Fruit fly (Drosophila melanogaster): ENCODE data around the gene Pka-R1.

The Pka-R1 gene

DNA sequence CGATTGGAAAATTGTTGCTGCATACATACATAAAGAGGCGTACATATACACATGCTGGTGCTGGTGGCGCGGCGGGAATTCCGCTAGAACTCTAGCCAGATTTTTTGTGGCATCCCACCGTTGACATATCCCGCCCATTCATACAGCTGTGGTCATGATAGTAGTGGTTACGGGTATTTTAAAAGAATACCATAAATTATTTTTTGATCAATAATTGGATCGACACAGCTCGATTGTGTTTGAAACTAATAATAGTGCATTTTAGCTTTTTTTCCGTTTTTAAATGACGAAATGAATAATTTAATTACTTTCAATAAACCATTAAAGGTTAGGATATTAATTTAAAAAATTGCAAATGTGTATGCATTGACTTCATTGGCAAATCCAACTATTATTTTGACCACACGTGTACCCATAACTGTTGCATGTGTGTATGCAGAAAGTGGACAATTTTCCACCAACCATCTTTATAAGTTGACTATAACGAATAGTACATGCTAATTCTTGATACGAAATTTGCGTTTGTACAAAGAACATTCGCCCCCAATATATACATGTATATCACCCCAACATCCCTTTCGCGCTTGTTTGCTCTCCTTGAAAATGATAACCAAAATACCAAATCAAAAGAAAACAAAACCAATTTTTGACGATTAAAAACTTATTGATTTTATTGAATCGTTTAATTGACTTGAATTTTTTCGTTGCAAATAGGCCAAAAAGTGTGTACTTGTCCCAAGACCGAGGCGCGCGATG lies 43.8 kb upstream of the Pka-R1 start (continued):
- peak; percentile 42; the same call in 1 of the 2 replicates for TF ChIP-seq CG10321 (GFP tag; IDR thresholded peaks at IDR 0.05)
- TF ChIP-seq az2 (GFP tag; optimal IDR thresholded peaks at IDR 0.05): peak; percentile 83
- TF ChIP-seq CG2202 (tag; optimal IDR thresholded peaks at IDR 0.05): peak; percentile 48
- peak; percentile 9 for TF ChIP-seq Hand (GFP tag; optimal IDR thresholded peaks at IDR 0.05)
- peak; percentile 83 for TF ChIP-seq CG11456 (GFP tag; IDR thresholded peaks at IDR 0.05)
- TF ChIP-seq CG11093 (GFP tag; IDR thresholded peaks at IDR 0.05): peak; percentile 49; the same call in 1 of the 3 replicates
- no peak for TF ChIP-seq BEAF-32 (GFP tag; optimal IDR thresholded peaks at IDR 0.05)
- TF ChIP-seq Dip2 (GFP tag; IDR thresholded peaks at IDR 0.05): no peak
- no peak for TF ChIP-seq Dll (GFP tag; IDR thresholded peaks at IDR 0.05; ENCODE audit: partially characterized antibody)
- TF ChIP-seq pho (GFP tag; optimal IDR thresholded peaks at IDR 0.05): peak; percentile 59
- peak; percentile 48 for TF ChIP-seq CG30431 (GFP tag; optimal IDR thresholded peaks at IDR 0.05)
- peak; percentile 76 for TF ChIP-seq CG5245 (GFP tag; optimal IDR thresholded peaks at IDR 0.05)
- TF ChIP-seq CG17829 (tag; optimal IDR thresholded peaks at IDR 0.05): peak; percentile 85
- TF ChIP-seq bowl (GFP tag; IDR thresholded peaks at IDR 0.05): peak; percentile 74
- TF ChIP-seq CG14667 (GFP tag; IDR thresholded peaks at IDR 0.05): no peak
- TF ChIP-seq CG7357 (GFP tag; IDR thresholded peaks at IDR 0.05): peak; percentile 54; the same call in 2 of the 3 replicates
- TF ChIP-seq Sox102F (GFP tag; optimal IDR thresholded peaks at IDR 0.05): peak; percentile 84
- peak; percentile 92 for TF ChIP-seq ci (GFP tag; IDR thresholded peaks at IDR 0.05)
- no peak for TF ChIP-seq CG3995 (GFP tag; optimal IDR thresholded peaks at IDR 0.05)
- TF ChIP-seq cato (GFP tag; optimal IDR thresholded peaks at IDR 0.05; ENCODE audit: borderline replicate concordance): peak; percentile 44
- peak; percentile 72 for TF ChIP-seq Ets65A (GFP tag)
- peak; percentile 76 for TF ChIP-seq Oli (tag; optimal IDR thresholded peaks at IDR 0.05)
- TF ChIP-seq Hr78 (GFP tag; optimal IDR thresholded peaks at IDR 0.05): no peak
- TF ChIP-seq inv (GFP tag; IDR thresholded peaks at IDR 0.05; ENCODE audit: partially characterized antibody): no peak
- peak; percentile 75 for TF ChIP-seq CG7786 (GFP tag; optimal IDR thresholded peaks at IDR 0.05)
- TF ChIP-seq Eip74EF (GFP tag; optimal IDR thresholded peaks at IDR 0.05): peak in 1 of 2 experiments; percentile 75
- peak; percentile 64 for TF ChIP-seq eyg (GFP tag; optimal IDR thresholded peaks at IDR 0.05)
- TF ChIP-seq pan (optimal IDR thresholded peaks at IDR 0.05): no peak
- TF ChIP-seq pan (GFP tag; optimal IDR thresholded peaks at IDR 0.05 in 1 of 2, IDR thresholded peaks at IDR 0.05 in 1 of 2): peak in 1 of 2 experiments; percentile 91
- no peak for TF ChIP-seq Scr (GFP tag; IDR thresholded peaks at IDR 0.05; ENCODE audit: partially characterized antibody)
- peak; percentile 70 for TF ChIP-seq grau (tag; optimal IDR thresholded peaks at IDR 0.05)
- no peak for TF ChIP-seq CG10543 (GFP tag; optimal IDR thresholded peaks at IDR 0.05)
- TF ChIP-seq CG17912 (GFP tag; optimal IDR thresholded peaks at IDR 0.05): no peak
- peak; percentile 66 for TF ChIP-seq CG12659 (GFP tag; optimal IDR thresholded peaks at IDR 0.05)
- TF ChIP-seq CG13424 (tag; optimal IDR thresholded peaks at IDR 0.05): peak; percentile 60
- TF ChIP-seq odd (GFP tag; optimal IDR thresholded peaks at IDR 0.05): peak; percentile 55
- peak; percentile 66 for TF ChIP-seq wor (GFP tag; IDR thresholded peaks at IDR 0.05)
- no peak for TF ChIP-seq GATAe (GFP tag; conservative IDR thresholded peaks at IDR 0.05)
- peak; percentile 67 for TF ChIP-seq gcm (GFP tag; optimal IDR thresholded peaks at IDR 0.05)
- peak; percentile 73 for TF ChIP-seq D19A (tag; optimal IDR thresholded peaks at IDR 0.05)
- peak; percentile 82 for TF ChIP-seq PHDP (tag; optimal IDR thresholded peaks at IDR 0.05)
- peak; percentile 50 for TF ChIP-seq schlank (tag; optimal IDR thresholded peaks at IDR 0.05)
- peak; percentile 84 for TF ChIP-seq Hmr (GFP tag; optimal IDR thresholded peaks at IDR 0.05)
- TF ChIP-seq Poxn (GFP tag; IDR thresholded peaks at IDR 0.05): no peak
- TF ChIP-seq CG34224 (GFP tag; IDR thresholded peaks at IDR 0.05; ENCODE audit: partially characterized antibody): no peak; the same call in 2 of the 3 replicates
- TF ChIP-seq gsb-n (tag; optimal IDR thresholded peaks at IDR 0.05): peak; percentile 77
- TF ChIP-seq CG7839 (tag; optimal IDR thresholded peaks at IDR 0.05): peak; percentile 81
- TF ChIP-seq caup (GFP tag; optimal IDR thresholded peaks at IDR 0.05; ENCODE audit: severe bottlenecking): peak; percentile 84
